Fruit fly (Drosophila melanogaster): ENCODE results near the gene CG12237.

DNA sequence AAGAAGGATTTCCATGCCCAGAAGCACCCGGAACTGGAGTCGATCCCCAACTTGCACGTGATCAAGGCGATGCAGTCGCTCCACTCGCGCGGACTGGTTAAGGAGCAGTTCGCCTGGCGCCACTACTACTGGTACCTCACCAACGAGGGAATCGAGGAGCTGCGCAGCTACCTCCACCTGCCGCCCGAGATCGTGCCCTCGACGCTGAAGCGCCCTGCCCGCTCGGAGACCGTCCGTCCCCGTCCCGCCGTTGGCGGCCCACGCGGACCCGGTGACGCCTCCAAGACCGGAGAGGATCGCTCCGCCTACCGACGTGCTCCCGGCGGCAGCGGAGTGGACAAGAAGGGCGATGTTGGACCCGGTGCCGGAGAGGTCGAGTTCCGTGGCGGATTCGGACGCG is 44.2 kb downstream of the CG12237 start:
- TF ChIP-seq pdm3 (GFP tag; optimal IDR thresholded peaks at IDR 0.05) (no peak), cyc (GFP tag; optimal IDR thresholded peaks at IDR 0.05) (no peak), fkh (GFP tag; optimal IDR thresholded peaks at IDR 0.05) (no peak), Hr39 (GFP tag; optimal IDR thresholded peaks at IDR 0.05) (no peak), fd59A (GFP tag; optimal IDR thresholded peaks at IDR 0.05) (no peak), Ets96B (tag; optimal IDR thresholded peaks at IDR 0.05) (no peak), vri (GFP tag; optimal IDR thresholded peaks at IDR 0.05) (no peak), Smox (GFP tag; optimal IDR thresholded peaks at IDR 0.05) (no peak), CG1621 (tag; optimal IDR thresholded peaks at IDR 0.05) (no peak)

Measured in whole organism, prepupa.